Worm (Caenorhabditis elegans) whole organism, L1 larva: ENCODE data around the gene manf-1.

Experiments
- C16A3.4 ChIP-seq: fragments of 150-350 bp; optimal IDR thresholded peaks from 2 replicates; lab custom pipeline; 2014; ENCODE audit warnings: missing biosample characterization, missing genetic modification characterization
- F16B12.6 ChIP-seq: fragments of 150-350 bp; optimal IDR thresholded peaks from 2 replicates; lab custom pipeline; 2014; ENCODE audit warnings: missing biosample characterization, missing genetic modification characterization
- aha-1 ChIP-seq: fragments of 150-350 bp; optimal IDR thresholded peaks from 2 replicates; lab custom pipeline; 2014; ENCODE audit warnings: missing biosample characterization, missing genetic modification characterization
- aly-2 ChIP-seq: fragments of 150-350 bp; optimal IDR thresholded peaks from 2 replicates; lab custom pipeline; 2014; ENCODE audit warnings: missing biosample characterization, missing genetic modification characterization
- ama-1 ChIP-seq: fragments of 150-350 bp; optimal IDR thresholded peaks from 2 replicates; lab custom pipeline; 2014
- blmp-1 ChIP-seq: fragments of 150-350 bp; optimal IDR thresholded peaks from 2 replicates; lab custom pipeline; 2014; ENCODE audit warnings: missing biosample characterization, missing genetic modification characterization
- ceh-63 ChIP-seq: fragments of 200-800 bp; sonication (Bioruptor generic); optimal IDR thresholded peaks from 2 replicates; lab custom pipeline; 2018; ENCODE audit warnings: mild to moderate bottlenecking, missing genetic modification characterization, missing compliant biosample characterization
- dpl-1 ChIP-seq, 3 experiments: fragments of 150-350 bp in 2 of 3; sonication (generic microtip) in 1 of 3; optimal IDR thresholded peaks; 2 replicates each; lab custom pipeline; 2014 to 2017; ENCODE audit warnings: missing biosample characterization in 3 of 3, missing genetic modification characterization in 3 of 3, missing genetic modification reagents in 3 of 3
- dsc-1 ChIP-seq: sonication (generic microtip); optimal IDR thresholded peaks from 2 replicates; lab custom pipeline; 2016; ENCODE audit warnings: mild to moderate bottlenecking, missing genetic modification characterization, missing compliant biosample characterization
- efl-1 ChIP-seq, 4 experiments: fragments of 150-350 bp; optimal IDR thresholded peaks in 3 of 4; peaks in 1 of 4; 1 replicate in 1 of 4; 2 replicates in 3 of 4; lab custom pipeline; 2014; ENCODE audit warnings: missing biosample characterization in 2 of 4, missing genetic modification characterization in 2 of 4, missing genetic modification reagents in 2 of 4
- efl-3 ChIP-seq: fragments of 200-800 bp; sonication (Bioruptor generic); optimal IDR thresholded peaks from 2 replicates; lab custom pipeline; 2018; ENCODE audit warnings: mild to moderate bottlenecking, missing genetic modification characterization, missing compliant biosample characterization
- egl-27 ChIP-seq, 2 experiments: fragments of 150-350 bp in 1 of 2; sonication (generic microtip); optimal IDR thresholded peaks; 3 replicates each; lab custom pipeline; 2017 to 2018; ENCODE audit warnings: missing biosample characterization in 2 of 2, missing genetic modification characterization in 2 of 2, missing genetic modification reagents in 2 of 2
- elt-2 ChIP-seq: sonication (generic microtip); optimal IDR thresholded peaks from 2 replicates; lab custom pipeline; 2016; ENCODE audit warnings: missing genetic modification characterization, mild to moderate bottlenecking, inconsistent platforms, missing compliant biosample characterization, missing genetic modification reagents
- hlh-17 ChIP-seq: fragments of 200-800 bp; sonication (Bioruptor generic); optimal IDR thresholded peaks from 2 replicates; lab custom pipeline; 2018; ENCODE audit warnings: missing genetic modification characterization, mild to moderate bottlenecking, missing compliant biosample characterization, moderate library complexity, borderline replicate concordance
- lin-13 ChIP-seq: fragments of 150-350 bp; optimal IDR thresholded peaks from 2 replicates; lab custom pipeline; 2014; ENCODE audit warnings: missing biosample characterization, missing genetic modification reagents, missing genetic modification characterization
- lin-14 ChIP-seq: fragments of 200-800 bp; sonication (Bioruptor generic); optimal IDR thresholded peaks from 2 replicates; lab custom pipeline; 2018; ENCODE audit warnings: mild to moderate bottlenecking, missing genetic modification characterization, moderate library complexity, missing compliant biosample characterization
- lin-15B ChIP-seq: fragments of 150-350 bp; sonication (generic microtip); optimal IDR thresholded peaks from 3 replicates; lab custom pipeline; 2014; ENCODE audit warnings: missing biosample characterization, missing genetic modification characterization
- lin-39 ChIP-seq: fragments of 150-350 bp; optimal IDR thresholded peaks from 2 replicates; lab custom pipeline; 2014; ENCODE audit warnings: missing biosample characterization, missing genetic modification reagents, missing genetic modification characterization
- lir-3 ChIP-seq: sonication (generic microtip); optimal IDR thresholded peaks from 2 replicates; lab custom pipeline; 2016; ENCODE audit warnings: mild to moderate bottlenecking, missing genetic modification characterization, moderate library complexity, missing compliant biosample characterization; ENCODE audit not compliant: poor library complexity
- mdl-1 ChIP-seq, 2 experiments: fragments of 150-350 bp; optimal IDR thresholded peaks; 2 replicates each; lab custom pipeline; 2014 to 2017; ENCODE audit warnings: missing biosample characterization in 2 of 2, missing genetic modification characterization in 2 of 2, inconsistent platforms in 1 of 2
- nhr-20 ChIP-seq: sonication (generic microtip); optimal IDR thresholded peaks from 2 replicates; lab custom pipeline; 2016; ENCODE audit warnings: mild to moderate bottlenecking, missing genetic modification characterization, missing compliant biosample characterization
- nhr-237 ChIP-seq: fragments of 150-350 bp; optimal IDR thresholded peaks from 2 replicates; lab custom pipeline; 2014; ENCODE audit warnings: missing biosample characterization, missing genetic modification characterization
- nhr-28 ChIP-seq: fragments of 150-350 bp; optimal IDR thresholded peaks from 2 replicates; lab custom pipeline; 2014; ENCODE audit warnings: missing biosample characterization, missing genetic modification characterization
- nhr-47 ChIP-seq: sonication (generic microtip); optimal IDR thresholded peaks from 2 replicates; lab custom pipeline; 2016; ENCODE audit warnings: mild to moderate bottlenecking, missing genetic modification characterization, moderate library complexity, missing compliant biosample characterization
- nhr-84 ChIP-seq: sonication (generic microtip); optimal IDR thresholded peaks from 2 replicates; lab custom pipeline; 2017; ENCODE audit warnings: missing biosample characterization, missing genetic modification characterization
- nhr-85 ChIP-seq: sonication (generic microtip); peaks from one replicate; lab custom pipeline; 2016; ENCODE audit warnings: missing genetic modification characterization, inconsistent platforms, missing compliant biosample characterization
- pag-3 ChIP-seq: sonication (generic microtip); optimal IDR thresholded peaks from 2 replicates; lab custom pipeline; 2017; ENCODE audit warnings: missing genetic modification characterization, mild to moderate bottlenecking, missing compliant biosample characterization, antibody characterized with exemption, borderline replicate concordance; ENCODE audit not compliant: insufficient read depth
- pax-3 ChIP-seq: fragments of 200-800 bp; sonication (Bioruptor generic); optimal IDR thresholded peaks from 2 replicates; lab custom pipeline; 2018; ENCODE audit warnings: mild to moderate bottlenecking, missing genetic modification characterization, moderate library complexity, missing compliant biosample characterization
- skn-1 ChIP-seq: fragments of 150-350 bp; optimal IDR thresholded peaks from 2 replicates; lab custom pipeline; 2014; ENCODE audit warnings: missing biosample characterization, missing genetic modification characterization
- snpc-4 ChIP-seq: fragments of 150-350 bp; optimal IDR thresholded peaks from 2 replicates; lab custom pipeline; 2014; ENCODE audit warnings: missing biosample characterization, missing genetic modification characterization
- snu-23 ChIP-seq: sonication (generic microtip); optimal IDR thresholded peaks from 2 replicates; lab custom pipeline; 2016; ENCODE audit warnings: missing genetic modification characterization, missing compliant biosample characterization
- sox-4 ChIP-seq: sonication (generic microtip); optimal IDR thresholded peaks from 2 replicates; lab custom pipeline; 2016; ENCODE audit warnings: missing genetic modification characterization, missing compliant biosample characterization
- sptf-1 ChIP-seq: fragments of 150-350 bp; optimal IDR thresholded peaks from 2 replicates; lab custom pipeline; 2014; ENCODE audit warnings: missing biosample characterization, missing genetic modification characterization
- swsn-7 ChIP-seq: sonication (generic microtip); optimal IDR thresholded peaks from 2 replicates; lab custom pipeline; 2016; ENCODE audit warnings: missing genetic modification characterization, missing compliant biosample characterization
- tbx-2 ChIP-seq: sonication (generic microtip); optimal IDR thresholded peaks from 2 replicates; lab custom pipeline; 2016; ENCODE audit warnings: missing genetic modification characterization, missing compliant biosample characterization
- unc-30 ChIP-seq: sonication (generic microtip); optimal IDR thresholded peaks from 2 replicates; lab custom pipeline; 2017; ENCODE audit warnings: missing biosample characterization, missing genetic modification characterization
- unc-62 ChIP-seq: fragments of 150-350 bp; optimal IDR thresholded peaks from 2 replicates; lab custom pipeline; 2014; ENCODE audit warnings: missing biosample characterization, missing genetic modification reagents, missing genetic modification characterization
- unc-98 ChIP-seq: fragments of 200-800 bp; sonication (Bioruptor generic); IDR thresholded peaks from 2 replicates; pipeline ENCODE4 v1.3.6; 2022; ENCODE audit warnings: missing genetic modification characterization, missing compliant biosample characterization
- vab-15 ChIP-seq: sonication (generic microtip); optimal IDR thresholded peaks from 2 replicates; lab custom pipeline; 2017; ENCODE audit warnings: missing genotype, mild to moderate bottlenecking, missing genetic modification characterization, missing compliant biosample characterization
- zag-1 ChIP-seq: fragments of 150-350 bp; optimal IDR thresholded peaks from 2 replicates; lab custom pipeline; 2014; ENCODE audit warnings: missing biosample characterization, missing genetic modification characterization
- zip-4 ChIP-seq: fragments of 200-800 bp; sonication (Bioruptor generic); optimal IDR thresholded peaks from 2 replicates; lab custom pipeline; 2018; ENCODE audit warnings: mild to moderate bottlenecking, missing genetic modification characterization, moderate library complexity, missing compliant biosample characterization

The manf-1 gene

ce11 chrIV:2893486-2893842, 34.8 kb downstream of the manf-1 start:
- TF ChIP-seq sptf-1 (tag; lab: Kevin White, UChicago), result no peak

- TF ChIP-seq nhr-85 (tag; lab: Kevin White, UChicago) (peak; percentile 76), lir-3 (tag; lab: Kevin White, UChicago) (no peak), sox-4 (tag; lab: Kevin White, UChicago) (no peak), nhr-84 (tag; lab: Kevin White, UChicago) (no peak), skn-1 (peak; percentile 1), aha-1 (tag; lab: Kevin White, UChicago) (no peak), unc-62 (GFP tag; lab: Kevin White, UChicago) (no peak), blmp-1 (peak; percentile 69)
Measured at ce11 chrIV:2892787-2893485, 35.3 kb downstream of the manf-1 start.

- TF ChIP-seq C16A3.4 (tag; lab: Kevin White, UChicago) (no peak), sptf-1 (tag; lab: Kevin White, UChicago) (no peak), hlh-17 (GFP tag; lab: Kevin White, UChicago) (no peak), aha-1 (tag; lab: Kevin White, UChicago) (no peak), zag-1 (tag; lab: Kevin White, UChicago) (no peak), pag-3 (no peak), nhr-47 (tag; lab: Kevin White, UChicago) (no peak), ceh-63 (GFP tag; lab: Kevin White, UChicago) (no peak), efl-1 (optimal IDR thresholded peaks at IDR 0.05; lab: Kevin White, UChicago) (no peak), efl-1 (GFP tag; optimal IDR thresholded peaks at IDR 0.05 in 1 of 2; lab: Kevin White, UChicago) (no peak), lin-39 (tag; lab: Kevin White, UChicago) (no peak), sox-4 (tag; lab: Kevin White, UChicago) (no peak), nhr-237 (no peak), swsn-7 (tag; lab: Kevin White, UChicago) (no peak), elt-2 (tag; lab: Kevin White, UChicago) (no peak), egl-27 (tag; optimal IDR thresholded peaks at IDR 0.05; lab: Kevin White, UChicago) (no peak)
Measured at ce11 chrIV:2892395-2892786, 35.8 kb downstream of the manf-1 start, which contains the start of gene Y54G2A.18. Gene Y54G2A.18, minus strand, starts transcription at chrIV:2892495.

ce11 chrIV:2891535-2892233, 36.5 kb downstream of the manf-1 start:
- TF ChIP-seq zip-4 (GFP tag; lab: Kevin White, UChicago) (no peak), efl-1 (optimal IDR thresholded peaks at IDR 0.05; lab: Kevin White, UChicago) (no peak), efl-1 (GFP tag; optimal IDR thresholded peaks at IDR 0.05 in 1 of 2; lab: Kevin White, UChicago) (peak in 1 of 2 experiments; percentile 59), unc-30 (tag; lab: Kevin White, UChicago) (no peak), vab-15 (tag; lab: Kevin White, UChicago) (no peak), pax-3 (tag; lab: Kevin White, UChicago) (no peak), lin-15B (tag; lab: Kevin White, UChicago) (no peak)

ce11 chrIV:2890401-2890952, 37.7 kb downstream of the manf-1 start, which contains the start of the genes nprt-1 and dib-1:
Gene nprt-1, minus strand, starts transcription at chrIV:2890451.
Gene dib-1, plus strand, starts transcription at chrIV:2890882.
- no peak for TF ChIP-seq lin-13 (GFP tag; lab: Kevin White, UChicago)
- peak; percentile 44 for TF ChIP-seq dsc-1
- TF ChIP-seq mdl-1 (tag; optimal IDR thresholded peaks at IDR 0.05; lab: Kevin White, UChicago), result peak in 1 of 2 experiments; percentile 16
- no peak for TF ChIP-seq lin-15B (tag; lab: Kevin White, UChicago)
- peak; percentile 45 for TF ChIP-seq nhr-20 (tag; lab: Kevin White, UChicago)
- TF ChIP-seq tbx-2 (tag; lab: Kevin White, UChicago), result peak; percentile 57
- TF ChIP-seq zip-4 (GFP tag; lab: Kevin White, UChicago), result no peak
- peak; percentile 78 for TF ChIP-seq snu-23
- TF ChIP-seq ceh-63 (GFP tag; lab: Kevin White, UChicago), result no peak
- TF ChIP-seq ama-1 (lab: Kevin White, UChicago), result no peak
- TF ChIP-seq aly-2 (tag; lab: Kevin White, UChicago), result no peak
- no peak for TF ChIP-seq nhr-28
- peak; percentile 25 for TF ChIP-seq snpc-4 (tag; lab: Kevin White, UChicago)
- no peak for TF ChIP-seq unc-98 (GFP tag; lab: Robert Waterston, UW)
- TF ChIP-seq efl-3 (GFP tag; lab: Kevin White, UChicago), result no peak
- peak; percentile 27 for TF ChIP-seq nhr-237
- TF ChIP-seq F16B12.6 (tag; lab: Kevin White, UChicago), result peak; percentile 42
- TF ChIP-seq dpl-1 (GFP tag; optimal IDR thresholded peaks at IDR 0.05; lab: Kevin White, UChicago), result peak; percentile 88 to 93 (median 90)
- no peak for TF ChIP-seq lin-39 (tag; lab: Kevin White, UChicago)
- peak; percentile 56 for TF ChIP-seq lin-14 (GFP tag; lab: Kevin White, UChicago)
